Fruit fly (Drosophila melanogaster): ENCODE results near the gene spn-A.

Gene spn-A

DNA sequence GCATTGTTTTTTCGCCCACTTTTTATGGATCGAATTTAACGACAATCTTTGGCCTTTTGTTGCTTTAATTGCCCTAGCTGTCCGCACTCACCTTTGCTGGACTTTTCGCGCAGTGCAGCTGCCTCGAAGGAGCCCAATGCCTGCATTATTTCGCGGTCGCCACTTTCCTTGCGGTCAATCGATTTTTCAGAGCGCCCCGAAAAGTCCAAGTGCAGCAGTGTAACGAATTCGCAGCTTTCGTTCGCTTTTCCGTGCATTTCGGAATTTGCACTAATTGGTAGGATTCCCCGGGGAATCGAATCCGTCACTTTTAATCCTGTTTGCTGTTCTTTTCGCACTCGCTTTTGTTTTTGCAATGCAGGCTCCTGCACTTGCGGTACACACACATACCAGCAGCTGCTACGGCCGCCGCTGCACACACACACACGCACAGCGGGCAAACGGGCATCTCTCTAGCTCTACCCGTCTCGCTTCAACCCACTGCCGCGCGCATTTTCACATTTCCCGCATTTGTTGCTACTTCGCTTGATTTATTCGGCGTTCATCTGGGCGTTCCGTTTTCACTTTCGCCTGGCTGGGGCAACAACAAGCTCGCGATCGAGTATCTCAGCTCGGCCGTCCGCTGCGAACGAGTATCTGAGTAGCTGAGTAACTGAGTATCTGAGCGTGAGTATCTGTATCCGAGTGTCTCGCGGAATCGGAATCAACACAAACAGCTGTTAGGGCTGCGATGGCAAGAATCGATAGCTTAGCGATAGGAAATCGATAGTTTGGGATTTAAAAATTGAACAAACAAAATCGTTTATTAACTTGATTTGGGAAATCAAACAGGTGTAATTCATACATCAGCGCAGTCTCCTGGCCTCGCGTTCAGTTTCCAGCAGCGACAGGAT is 34.0 kb downstream of the spn-A start, which contains the start of gene Mgat2 (continued):
- TF ChIP-seq sens-2 (GFP tag; IDR thresholded peaks at IDR 0.05) (peak; percentile 39; the same call in 1 of the 2 replicates), Oaz (GFP tag; IDR thresholded peaks at IDR 0.05) (no peak), CkIIα-i1 (GFP tag; IDR thresholded peaks at IDR 0.05) (no peak), Pdp1 (GFP tag; optimal IDR thresholded peaks at IDR 0.05) (peak in 1 of 2 experiments; percentile 18), rib (GFP tag; IDR thresholded peaks at IDR 0.05) (peak; percentile 62; the same call in 1 of the 2 replicates), CG7745 (tag; optimal IDR thresholded peaks at IDR 0.05) (peak; percentile 72), Dip3 (GFP tag; optimal IDR thresholded peaks at IDR 0.05) (no peak), CG18011 (GFP tag; optimal IDR thresholded peaks at IDR 0.05) (no peak), Hey (tag; optimal IDR thresholded peaks at IDR 0.05) (no peak), disco-r (GFP tag; optimal IDR thresholded peaks at IDR 0.05) (no peak), tio (GFP tag; optimal IDR thresholded peaks at IDR 0.05) (no peak), CG3847 (GFP tag; IDR thresholded peaks at IDR 0.05) (no peak), CG3995 (GFP tag; optimal IDR thresholded peaks at IDR 0.05) (peak; percentile 3), sug (tag; optimal IDR thresholded peaks at IDR 0.05) (peak; percentile 55), Bteb2 (GFP tag; optimal IDR thresholded peaks at IDR 0.05) (no peak), insv (GFP tag; optimal IDR thresholded peaks at IDR 0.05) (no peak), CG11398 (GFP tag; optimal IDR thresholded peaks at IDR 0.05) (peak; percentile 31), CG17385 (GFP tag; optimal IDR thresholded peaks at IDR 0.05) (peak; percentile 20), chif (GFP tag; optimal IDR thresholded peaks at IDR 0.05) (peak in 1 of 2 experiments; percentile 7), Xrp1 (GFP tag; IDR thresholded peaks at IDR 0.05) (peak; percentile 44), CG43689 (GFP tag; IDR thresholded peaks at IDR 0.05) (no peak), CG4328 (GFP tag; optimal IDR thresholded peaks at IDR 0.05) (peak; percentile 9), CG17612 (GFP tag; IDR thresholded peaks at IDR 0.05) (no peak), CG9817 (tag; optimal IDR thresholded peaks at IDR 0.05) (no peak), unc-4 (GFP tag; IDR thresholded peaks at IDR 0.05; ENCODE audit: partially characterized antibody) (peak; percentile 91), eve (GFP tag; optimal IDR thresholded peaks at IDR 0.05) (no peak), CG8281 (tag; optimal IDR thresholded peaks at IDR 0.05) (no peak), ewg (GFP tag; optimal IDR thresholded peaks at IDR 0.05) (no peak), nerfin-2 (GFP tag; IDR thresholded peaks at IDR 0.05; ENCODE audit: partially characterized antibody) (peak; percentile 72), CG16813 (GFP tag; IDR thresholded peaks at IDR 0.05; ENCODE audit: partially characterized antibody) (peak; percentile 79), Sox100B (GFP tag; optimal IDR thresholded peaks at IDR 0.05) (no peak), tin (GFP tag; optimal IDR thresholded peaks at IDR 0.05) (no peak), tx (GFP tag; optimal IDR thresholded peaks at IDR 0.05) (no peak), CG13287 (GFP tag; IDR thresholded peaks at IDR 0.05; ENCODE audit: partially characterized antibody) (peak; percentile 93), trem (tag; optimal IDR thresholded peaks at IDR 0.05) (no peak), nerfin-1 (tag; optimal IDR thresholded peaks at IDR 0.05) (peak; percentile 84), Nf-YC (tag; optimal IDR thresholded peaks at IDR 0.05) (peak; percentile 55), maf-S (GFP tag; optimal IDR thresholded peaks at IDR 0.05) (no peak), fd3F (GFP tag; optimal IDR thresholded peaks at IDR 0.05) (no peak), pnt (GFP tag; optimal IDR thresholded peaks at IDR 0.05) (no peak), CG32767 (GFP tag; IDR thresholded peaks at IDR 0.05) (peak; percentile 28; the same call in 1 of the 2 replicates), Dek (tag; optimal IDR thresholded peaks at IDR 0.05) (peak; percentile 43), CG16815 (GFP tag; optimal IDR thresholded peaks at IDR 0.05) (no peak), ind (GFP tag; optimal IDR thresholded peaks at IDR 0.05) (no peak), dm (GFP tag; optimal IDR thresholded peaks at IDR 0.05) (peak; percentile 8), Asciz (GFP tag; optimal IDR thresholded peaks at IDR 0.05) (no peak), slbo (GFP tag; IDR thresholded peaks at IDR 0.05) (no peak), CG33557 (GFP tag; optimal IDR thresholded peaks at IDR 0.05) (peak; percentile 85)
